Fruit fly (Drosophila melanogaster): Measurements from ENCODE around the gene CG2260.

CG2260 gene

DNA sequence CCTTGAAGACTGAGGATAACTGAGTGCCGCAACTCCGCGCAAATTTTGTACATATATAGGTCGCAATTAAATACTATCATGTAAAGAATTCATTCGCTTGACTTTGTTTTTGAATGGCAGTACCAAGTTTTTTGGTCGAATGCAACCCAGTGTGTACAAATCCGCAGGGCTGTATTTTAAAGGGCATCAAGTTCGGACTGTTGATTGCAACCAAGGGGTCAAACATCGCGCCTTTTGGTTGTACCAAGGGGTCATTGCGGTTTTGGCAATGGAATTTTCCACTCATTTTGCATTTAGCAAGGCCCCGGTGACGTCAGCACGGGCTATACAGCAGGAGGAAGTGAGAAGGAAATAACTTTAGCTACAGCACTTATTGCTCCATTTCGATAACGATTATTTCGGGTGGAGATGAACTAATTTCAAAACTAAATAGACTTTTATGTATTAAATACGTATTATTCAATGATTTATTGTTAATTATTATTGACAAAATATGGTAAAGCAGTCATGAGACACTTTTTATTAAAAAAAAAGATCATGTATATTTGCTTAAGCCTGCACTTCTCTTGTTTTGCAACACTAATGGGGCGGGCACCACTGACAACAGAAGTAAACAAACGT lies 10.9 kb upstream of the CG2260 start, which contains the start of gene CG10958 (continued):
- TF ChIP-seq phol (tag; optimal IDR thresholded peaks at IDR 0.05) (peak; percentile 47), Chrac-16 (GFP tag; optimal IDR thresholded peaks at IDR 0.05) (peak; percentile 56), sqz (GFP tag; optimal IDR thresholded peaks at IDR 0.05) (no peak), CG17829 (tag; optimal IDR thresholded peaks at IDR 0.05) (peak; percentile 59), chinmo (GFP tag; IDR thresholded peaks at IDR 0.05; ENCODE audit: partially characterized antibody) (no peak), MTF-1 (GFP tag; optimal IDR thresholded peaks at IDR 0.05; ENCODE audit: borderline replicate concordance) (no peak), CG3726 (GFP tag; IDR thresholded peaks at IDR 0.05) (no peak), Sin3A (optimal IDR thresholded peaks at IDR 0.05) (peak; percentile 8), CG33213 (GFP tag; optimal IDR thresholded peaks at IDR 0.05) (no peak), CG15514 (GFP tag; optimal IDR thresholded peaks at IDR 0.05) (peak; percentile 85), CG12942 (GFP tag; optimal IDR thresholded peaks at IDR 0.05) (peak; percentile 56), zen2 (GFP tag; IDR thresholded peaks at IDR 0.05; ENCODE audit: partially characterized antibody) (no peak), peb (GFP tag; IDR thresholded peaks at IDR 0.05) (no peak), BtbVII (GFP tag; optimal IDR thresholded peaks at IDR 0.05) (no peak), z (GFP tag; IDR thresholded peaks at IDR 0.05) (no peak), Kr (GFP tag; optimal IDR thresholded peaks at IDR 0.05) (no peak), H2.0 (GFP tag; IDR thresholded peaks at IDR 0.05) (0 out of 2 replicates have a peak, but pooled peaks have one; percentile 7), Sox100B (GFP tag; optimal IDR thresholded peaks at IDR 0.05) (peak; percentile 55), YL-1 (GFP tag; optimal IDR thresholded peaks at IDR 0.05) (peak; percentile 58), CG11398 (GFP tag; optimal IDR thresholded peaks at IDR 0.05) (no peak), CG7357 (GFP tag; IDR thresholded peaks at IDR 0.05) (no peak), oc (tag; optimal IDR thresholded peaks at IDR 0.05) (no peak), CG9437 (GFP tag; optimal IDR thresholded peaks at IDR 0.05) (peak; percentile 74), fd64A (GFP tag; optimal IDR thresholded peaks at IDR 0.05) (no peak), CG32767 (GFP tag; IDR thresholded peaks at IDR 0.05) (no peak), CG15696 (tag; optimal IDR thresholded peaks at IDR 0.05) (peak; percentile 35), HLH4C (GFP tag; IDR thresholded peaks at IDR 0.05; ENCODE audit: partially characterized antibody) (no peak), CG2199 (GFP tag; IDR thresholded peaks at IDR 0.05) (no peak), CG2889 (GFP tag; IDR thresholded peaks at IDR 0.05) (no peak), CG17802 (tag; optimal IDR thresholded peaks at IDR 0.05) (no peak), CG6175 (GFP tag; IDR thresholded peaks at IDR 0.05) (no peak), Nf-YA (GFP tag; IDR thresholded peaks at IDR 0.05) (no peak), Nf-YC (tag; optimal IDR thresholded peaks at IDR 0.05) (peak; percentile 35), CG1832 (GFP tag; optimal IDR thresholded peaks at IDR 0.05) (peak; percentile 22), Ets65A (GFP tag) (peak; percentile 34), Camta (GFP tag; optimal IDR thresholded peaks at IDR 0.05) (no peak), CG31441 (GFP tag; IDR thresholded peaks at IDR 0.05) (peak; percentile 46), Med (GFP tag) (peak; percentile 79), Pdp1 (GFP tag; optimal IDR thresholded peaks at IDR 0.05) (peak; percentile 40 to 42), CG11247 (GFP tag; IDR thresholded peaks at IDR 0.05) (peak; percentile 30), pita (GFP tag; optimal IDR thresholded peaks at IDR 0.05) (no peak), Fer1 (GFP tag; optimal IDR thresholded peaks at IDR 0.05) (peak; percentile 68), odd (GFP tag; optimal IDR thresholded peaks at IDR 0.05) (peak; percentile 14), tio (GFP tag; optimal IDR thresholded peaks at IDR 0.05) (no peak), CG14441 (GFP tag; IDR thresholded peaks at IDR 0.05) (peak; percentile 56), bcd (GFP tag; optimal IDR thresholded peaks at IDR 0.05) (peak; percentile 41), ken (GFP tag; IDR thresholded peaks at IDR 0.05) (peak; percentile 45; the same call in 1 of the 3 replicates), Dbx (GFP tag; IDR thresholded peaks at IDR 0.05) (peak; percentile 60; the same call in 1 of the 3 replicates), Dad (GFP tag; optimal IDR thresholded peaks at IDR 0.05) (peak; percentile 35), NC2β (GFP tag; optimal IDR thresholded peaks at IDR 0.05) (no peak), Scr (GFP tag; IDR thresholded peaks at IDR 0.05; ENCODE audit: partially characterized antibody) (peak; percentile 31; the same call in 1 of the 2 replicates)

All from whole organism, embryonic.